In genomic region chrIII:6888497-6888896, ce11 we compare ENCODE assay signal across 8 worm cellular contexts.
TF ChIP-seq lines count a peak whose summit lies in the region.

No protein-coding gene starts in this region.

TF ChIP-seq in whole organism, L1 larva, 84 proteins besides CTCF, POLR2A, EP300 and RAD21 (continues in another document):
- TF ChIP-seq nhr-20 (tag; optimal IDR thresholded peaks at IDR 0.05; lab: Kevin White, UChicago) (peak; percentile 4), lsy-2 (tag; optimal IDR thresholded peaks at IDR 0.05; lab: Kevin White, UChicago) (peak in 1 of 2 experiments; percentile 46), nhr-47 (tag; optimal IDR thresholded peaks at IDR 0.05; lab: Kevin White, UChicago) (peak; percentile 22), nhr-28 (tag; optimal IDR thresholded peaks at IDR 0.05; lab: Kevin White, UChicago) (no peak), C16A3.4 (tag; optimal IDR thresholded peaks at IDR 0.05; lab: Kevin White, UChicago) (peak; percentile 22), dpl-1 (GFP tag; optimal IDR thresholded peaks at IDR 0.05; lab: Kevin White, UChicago) (peak in 1 of 3 experiments; percentile 13), ets-5 (GFP tag; IDR thresholded peaks at IDR 0.05; lab: Robert Waterston, UW) (no peak), mep-1 (tag; optimal IDR thresholded peaks at IDR 0.05; lab: Kevin White, UChicago) (peak; percentile 13), snu-23 (GFP tag; optimal IDR thresholded peaks at IDR 0.05; lab: Kevin White, UChicago) (peak; percentile 31), ama-1 (optimal IDR thresholded peaks at IDR 0.05; lab: Kevin White, UChicago) (no peak), mdl-1 (tag; optimal IDR thresholded peaks at IDR 0.05; lab: Kevin White, UChicago) (peak in 1 of 2 experiments; percentile 22)

TF ChIP-seq in whole organism, L2 larva, 48 proteins besides CTCF, POLR2A, EP300 and RAD21 (continues in another document):
- TF ChIP-seq unc-55 (GFP tag; optimal IDR thresholded peaks at IDR 0.05; lab: Kevin White, UChicago) (peak; percentile 21), nhr-21 (tag; optimal IDR thresholded peaks at IDR 0.05; lab: Kevin White, UChicago) (peak; percentile 49), skn-1 (tag; optimal IDR thresholded peaks at IDR 0.05; lab: Kevin White, UChicago) (no peak), sma-3 (GFP tag; optimal IDR thresholded peaks at IDR 0.05; lab: Kevin White, UChicago) (peak; percentile 25), dmd-4 (tag; optimal IDR thresholded peaks at IDR 0.05; lab: Kevin White, UChicago) (no peak), C34F6.9 (tag; optimal IDR thresholded peaks at IDR 0.05; lab: Kevin White, UChicago) (peak; percentile 4), ceh-16 (tag; optimal IDR thresholded peaks at IDR 0.05; lab: Kevin White, UChicago) (no peak), nhr-6 (tag; optimal IDR thresholded peaks at IDR 0.05; lab: Kevin White, UChicago) (no peak), sem-4 (tag; optimal IDR thresholded peaks at IDR 0.05; lab: Kevin White, UChicago) (no peak), lin-13 (GFP tag; optimal IDR thresholded peaks at IDR 0.05; lab: Kevin White, UChicago) (peak; percentile 26), lsy-2 (tag; optimal IDR thresholded peaks at IDR 0.05; lab: Kevin White, UChicago) (peak in 1 of 2 experiments; percentile 46), crh-2 (tag; optimal IDR thresholded peaks at IDR 0.05; lab: Kevin White, UChicago) (peak; percentile 40)

TF ChIP-seq in whole organism, L3 larva, 47 proteins besides CTCF, POLR2A, EP300 and RAD21 (continues in another document):
- no peak for TF ChIP-seq elt-1 (tag; optimal IDR thresholded peaks at IDR 0.05; lab: Kevin White, UChicago)
- TF ChIP-seq elt-2 (tag; optimal IDR thresholded peaks at IDR 0.05; lab: Kevin White, UChicago): peak; percentile 4
- TF ChIP-seq pqm-1 (tag; optimal IDR thresholded peaks at IDR 0.05; lab: Kevin White, UChicago): peak; percentile 4
- TF ChIP-seq nhr-76 (tag; optimal IDR thresholded peaks at IDR 0.05; lab: Kevin White, UChicago): no peak
- TF ChIP-seq nfya-1 (tag; optimal IDR thresholded peaks at IDR 0.05; lab: Kevin White, UChicago; ENCODE audit: insufficient read depth): peak; percentile 39
- TF ChIP-seq eor-1 (tag; optimal IDR thresholded peaks at IDR 0.05; lab: Kevin White, UChicago): no peak
- no peak for TF ChIP-seq mdl-1 (tag; optimal IDR thresholded peaks at IDR 0.05; lab: Kevin White, UChicago)
- TF ChIP-seq nhr-237 (tag; optimal IDR thresholded peaks at IDR 0.05; lab: Kevin White, UChicago): no peak
- TF ChIP-seq unc-62 (GFP tag; optimal IDR thresholded peaks at IDR 0.05; lab: Kevin White, UChicago): no peak
- peak; percentile 69 for TF ChIP-seq nhr-25 (tag; optimal IDR thresholded peaks at IDR 0.05; lab: Kevin White, UChicago)
- no peak for TF ChIP-seq daf-12 (tag; optimal IDR thresholded peaks at IDR 0.05; lab: Kevin White, UChicago)
- TF ChIP-seq nhr-67 (tag; optimal IDR thresholded peaks at IDR 0.05; lab: Kevin White, UChicago): no peak

TF ChIP-seq in whole organism, L4 larva, 104 proteins besides CTCF, POLR2A, EP300 and RAD21 (continues in another document):
- TF ChIP-seq daf-19 (GFP tag; conservative IDR thresholded peaks at IDR 0.05; lab: Robert Waterston, UW) (peak; percentile 76; the same call in 1 of the 2 replicates), nhr-111 (GFP tag; optimal IDR thresholded peaks at IDR 0.05; lab: Kevin White, UChicago) (no peak), daf-12 (tag; optimal IDR thresholded peaks at IDR 0.05; lab: Kevin White, UChicago) (no peak), ZK337.2 (GFP tag; IDR thresholded peaks at IDR 0.05; lab: Robert Waterston, UW) (no peak), lsy-2 (tag; optimal IDR thresholded peaks at IDR 0.05; lab: Kevin White, UChicago) (peak in 1 of 2 experiments; percentile 48), zfp-3 (GFP tag; conservative IDR thresholded peaks at IDR 0.05; lab: Robert Waterston, UW) (0 out of 2 replicates have a peak, but pooled peaks have one; percentile 26), hif-1 (tag; optimal IDR thresholded peaks at IDR 0.05; lab: Kevin White, UChicago) (no peak), nhr-77 (tag; optimal IDR thresholded peaks at IDR 0.05; lab: Kevin White, UChicago) (no peak), fos-1 (tag; optimal IDR thresholded peaks at IDR 0.05; lab: Kevin White, UChicago) (no peak), mep-1 (tag; optimal IDR thresholded peaks at IDR 0.05; lab: Kevin White, UChicago) (peak; percentile 46), ceh-20 (GFP tag; IDR thresholded peaks at IDR 0.05; lab: Robert Waterston, UW) (peak; percentile 33; the same call in 1 of the 2 replicates)

TF ChIP-seq in whole organism, early embryonic, 17 proteins besides CTCF, POLR2A, EP300 and RAD21:
- 0 out of 2 replicates have a peak, but pooled peaks have one; percentile 49 for TF ChIP-seq tbx-11 (GFP tag; IDR thresholded peaks at IDR 0.05; lab: Robert Waterston, UW)
- peak; percentile 36; the same call in 1 of the 2 replicates for TF ChIP-seq tbx-37 (GFP tag; conservative IDR thresholded peaks at IDR 0.05; lab: Robert Waterston, UW)
- TF ChIP-seq scrt-1 (GFP tag; IDR thresholded peaks at IDR 0.05; lab: Robert Waterston, UW): peak; percentile 55; the same call in 1 of the 2 replicates
- no peak for TF ChIP-seq ceh-36 (tag; optimal IDR thresholded peaks at IDR 0.05; lab: Kevin White, UChicago)
- TF ChIP-seq flt-1 (GFP tag; IDR thresholded peaks at IDR 0.05; lab: Robert Waterston, UW): 0 out of 2 replicates have a peak, but pooled peaks have one; percentile 28
- peak; percentile 43; the same call in 1 of the 2 replicates for TF ChIP-seq pes-1 (GFP tag; IDR thresholded peaks at IDR 0.05; lab: Robert Waterston, UW)
- TF ChIP-seq ets-7 (tag; optimal IDR thresholded peaks at IDR 0.05; lab: Kevin White, UChicago): no peak
- peak; percentile 58; the same call in 1 of the 2 replicates for TF ChIP-seq sea-1 (GFP tag; conservative IDR thresholded peaks at IDR 0.05; lab: Robert Waterston, UW)
TF ChIP-seq in whole organism, early embryonic: peak in this region for 6.

TF ChIP-seq in whole organism, late embryonic, 69 proteins besides CTCF, POLR2A, EP300 and RAD21:
- peak; percentile 12 for TF ChIP-seq dve-1 (tag; optimal IDR thresholded peaks at IDR 0.05; lab: Kevin White, UChicago)
- no peak for TF ChIP-seq ceh-31 (tag; optimal IDR thresholded peaks at IDR 0.05; lab: Kevin White, UChicago)
- TF ChIP-seq ref-2 (tag; optimal IDR thresholded peaks at IDR 0.05; lab: Kevin White, UChicago): peak; percentile 17

TF ChIP-seq in whole organism, midembryonic, 9 proteins besides CTCF, POLR2A, EP300 and RAD21:
- TF ChIP-seq ref-1 (GFP tag; conservative IDR thresholded peaks at IDR 0.05; lab: Robert Waterston, UW) (no peak), ztf-23 (GFP tag; IDR thresholded peaks at IDR 0.05; lab: Robert Waterston, UW) (0 out of 2 replicates have a peak, but pooled peaks have one; percentile 65), klf-2 (GFP tag; conservative IDR thresholded peaks at IDR 0.05; lab: Robert Waterston, UW) (peak; percentile 64; the same call in 1 of the 2 replicates), tab-1 (GFP tag; IDR thresholded peaks at IDR 0.05; lab: Robert Waterston, UW) (peak; percentile 60; the same call in 1 of the 2 replicates), flt-1 (GFP tag; IDR thresholded peaks at IDR 0.05; lab: Robert Waterston, UW) (0 out of 2 replicates have a peak, but pooled peaks have one; percentile 39), med-1 (GFP tag; optimal IDR thresholded peaks at IDR 0.05; lab: Kevin White, UChicago; ENCODE audit: insufficient read depth) (no peak)

TF ChIP-seq in whole organism, young adult, 124 proteins besides CTCF, POLR2A, EP300 and RAD21 (continues in another document):
- TF ChIP-seq Y53G8AR.9 (GFP tag; conservative IDR thresholded peaks at IDR 0.05; lab: Robert Waterston, UW) (no peak), ZK185.1 (tag; optimal IDR thresholded peaks at IDR 0.05; lab: Kevin White, UChicago; ENCODE audit: poor library complexity, severe bottlenecking) (peak; percentile 52), rec-8 (tag; optimal IDR thresholded peaks at IDR 0.05; lab: Kevin White, UChicago) (peak in 1 of 2 experiments; percentile 43), hlh-12 (tag; optimal IDR thresholded peaks at IDR 0.05; lab: Kevin White, UChicago) (no peak), ccch-3 (GFP tag; optimal IDR thresholded peaks at IDR 0.05; lab: Kevin White, UChicago) (no peak), ztf-3 (GFP tag; optimal IDR thresholded peaks at IDR 0.05; lab: Kevin White, UChicago) (no peak), him-1 (tag; optimal IDR thresholded peaks at IDR 0.05; lab: Kevin White, UChicago) (no peak), lin-35 (GFP tag; optimal IDR thresholded peaks at IDR 0.05; lab: Kevin White, UChicago) (peak in 1 of 3 experiments; percentile 40), F10E7.11 (tag; optimal IDR thresholded peaks at IDR 0.05; lab: Kevin White, UChicago) (no peak), egrh-3 (GFP tag; IDR thresholded peaks at IDR 0.05; lab: Robert Waterston, UW) (no peak), efl-1 (GFP tag; optimal IDR thresholded peaks at IDR 0.05; lab: Kevin White, UChicago) (no peak), unc-130 (GFP tag; optimal IDR thresholded peaks at IDR 0.05; lab: Kevin White, UChicago) (no peak), egl-44 (GFP tag; IDR thresholded peaks at IDR 0.05; lab: Robert Waterston, UW) (0 out of 2 replicates have a peak, but pooled peaks have one; percentile 83), akir-1 (GFP tag; optimal IDR thresholded peaks at IDR 0.05; lab: Kevin White, UChicago) (no peak), dox-1 (GFP tag; IDR thresholded peaks at IDR 0.05; lab: Robert Waterston, UW) (no peak), Y67H2A.10 (GFP tag; conservative IDR thresholded peaks at IDR 0.05; lab: Robert Waterston, UW) (no peak), attf-6 (GFP tag; IDR thresholded peaks at IDR 0.05; lab: Robert Waterston, UW) (peak; percentile 53; the same call in 1 of the 2 replicates), ceh-58 (GFP tag; IDR thresholded peaks at IDR 0.05; lab: Robert Waterston, UW) (0 out of 2 replicates have a peak, but pooled peaks have one; percentile 3), dpff-1 (tag; optimal IDR thresholded peaks at IDR 0.05; lab: Kevin White, UChicago) (no peak), sea-2 (GFP tag; IDR thresholded peaks at IDR 0.05; lab: Robert Waterston, UW) (no peak), bed-1 (GFP tag; IDR thresholded peaks at IDR 0.05; lab: Robert Waterston, UW) (no peak), snpc-1.3 (tag; optimal IDR thresholded peaks at IDR 0.05; lab: Kevin White, UChicago; ENCODE audit: insufficient read depth) (peak; percentile 13), lsy-27 (tag; optimal IDR thresholded peaks at IDR 0.05; lab: Kevin White, UChicago; ENCODE audit: borderline replicate concordance, insufficient read depth) (no peak), Y53F4B.3 (GFP tag; IDR thresholded peaks at IDR 0.05; lab: Robert Waterston, UW) (no peak), unc-62 (GFP tag; optimal IDR thresholded peaks at IDR 0.05; lab: Kevin White, UChicago) (no peak), repo-1 (tag; optimal IDR thresholded peaks at IDR 0.05; lab: Kevin White, UChicago) (no peak), Y56A3A.18 (GFP tag; IDR thresholded peaks at IDR 0.05; lab: Robert Waterston, UW) (no peak), C17E4.6 (GFP tag; IDR thresholded peaks at IDR 0.05; lab: Robert Waterston, UW) (no peak), dpl-1 (GFP tag; optimal IDR thresholded peaks at IDR 0.05; lab: Kevin White, UChicago) (no peak), K11D2.4 (GFP tag; IDR thresholded peaks at IDR 0.05; lab: Robert Waterston, UW) (no peak)
